Worm (Caenorhabditis elegans) whole organism, L4 larva: ENCODE results near the gene chst-1.

Source experiments
- F26F4.8 ChIP-seq: fragments of 200-800 bp; sonication (Bioruptor generic); conservative IDR thresholded peaks from 2 replicates; pipeline ENCODE4 v1.3.6; 2022; ENCODE audit warnings: missing genetic modification characterization, missing compliant biosample characterization
- F44E2.7 ChIP-seq: fragments of 200-800 bp; sonication (Bioruptor generic); IDR thresholded peaks from 2 replicates; pipeline ENCODE4 v2.1.2; 2022; ENCODE audit warnings: missing genetic modification characterization, missing compliant biosample characterization
- F49E8.2 ChIP-seq: sonication (generic microtip); optimal IDR thresholded peaks from 2 replicates; lab custom pipeline; 2016; ENCODE audit warnings: missing compliant biosample characterization, mild to moderate bottlenecking, missing genetic modification characterization, borderline replicate concordance
- Y105C5A.15 ChIP-seq: fragments of 200-800 bp; sonication (Bioruptor generic); IDR thresholded peaks from 2 replicates; pipeline ENCODE4 v1.3.6; 2022; ENCODE audit warnings: missing genetic modification characterization, missing compliant biosample characterization
- Y75B8A.6 ChIP-seq: fragments of 200-800 bp; sonication (Bioruptor generic); IDR thresholded peaks from 2 replicates; pipeline ENCODE4 v1.3.6; 2022; ENCODE audit warnings: missing genetic modification reagents, missing genetic modification characterization, missing compliant biosample characterization
- ZK337.2 ChIP-seq: fragments of 200-800 bp; sonication (Bioruptor generic); IDR thresholded peaks from 2 replicates; pipeline ENCODE4 v1.3.6; 2022; ENCODE audit warnings: missing genetic modification reagents, missing genetic modification characterization, missing compliant biosample characterization
- ZK546.5 ChIP-seq, 2 experiments: sonication (generic microtip); optimal IDR thresholded peaks; 2 replicates each; lab custom pipeline; 2017; ENCODE audit warnings: missing biosample characterization in 2 of 2, missing genetic modification characterization in 2 of 2
- aha-1 ChIP-seq: fragments of 150-350 bp; peaks from one replicate; lab custom pipeline; 2014; ENCODE audit warnings: missing biosample characterization, missing genetic modification characterization
- ama-1 ChIP-seq: fragments of 150-350 bp; optimal IDR thresholded peaks from 2 replicates; lab custom pipeline; 2014; ENCODE audit warnings: inconsistent platforms, mixed read lengths
- arid-1 ChIP-seq: fragments of 200-800 bp; sonication (Bioruptor generic); conservative IDR thresholded peaks from 2 replicates; pipeline ENCODE4 v1.3.6; 2022; ENCODE audit warnings: missing genetic modification reagents, missing genetic modification characterization, missing compliant biosample characterization
- ceh-20 ChIP-seq: fragments of 200-800 bp; sonication (Bioruptor generic); IDR thresholded peaks from 2 replicates; pipeline ENCODE4 v1.3.6; 2022; ENCODE audit warnings: missing genetic modification reagents, missing genetic modification characterization, missing compliant biosample characterization
- ctbp-1 ChIP-seq: fragments of 200-800 bp; sonication (Bioruptor generic); IDR thresholded peaks from 2 replicates; pipeline ENCODE4 v1.3.6; 2022; ENCODE audit warnings: missing genetic modification reagents, missing genetic modification characterization, missing compliant biosample characterization
- daf-12 ChIP-seq: fragments of 150-350 bp; optimal IDR thresholded peaks from 2 replicates; lab custom pipeline; 2014; ENCODE audit warnings: missing biosample characterization, missing genetic modification reagents, missing genetic modification characterization
- daf-16 ChIP-seq, 3 experiments: sonication (generic microtip); optimal IDR thresholded peaks; 2 replicates each; lab custom pipeline; 2016 to 2017; ENCODE audit warnings: missing genetic modification characterization in 3 of 3, missing genetic modification reagents in 3 of 3, mild to moderate bottlenecking in 2 of 3, missing compliant biosample characterization in 2 of 3, missing biosample characterization in 1 of 3, moderate library complexity in 1 of 3
- dmd-6 ChIP-seq: fragments of 200-800 bp; sonication (Bioruptor generic); IDR thresholded peaks from 2 replicates; pipeline ENCODE4 v1.3.6; 2022; ENCODE audit warnings: missing genetic modification reagents, missing genetic modification characterization, missing compliant biosample characterization
- dpl-1 ChIP-seq: fragments of 150-350 bp; optimal IDR thresholded peaks from 2 replicates; lab custom pipeline; 2014; ENCODE audit warnings: missing biosample characterization, missing genetic modification reagents, missing genetic modification characterization
- dve-1 ChIP-seq: sonication (generic microtip); optimal IDR thresholded peaks from 2 replicates; lab custom pipeline; 2017; ENCODE audit warnings: antibody characterized with exemption, mild to moderate bottlenecking, missing genetic modification characterization, missing compliant biosample characterization; ENCODE audit not compliant: insufficient read depth
- fkh-10 ChIP-seq: fragments of 150-350 bp; optimal IDR thresholded peaks from 2 replicates; lab custom pipeline; 2014; ENCODE audit warnings: missing biosample characterization, missing genetic modification reagents, missing genetic modification characterization
- gei-8 ChIP-seq: fragments of 200-800 bp; sonication (Bioruptor generic); optimal IDR thresholded peaks from 2 replicates; lab custom pipeline; 2018; ENCODE audit warnings: mild to moderate bottlenecking, missing genetic modification characterization, missing compliant biosample characterization
- hlh-30 ChIP-seq: sonication (generic microtip); optimal IDR thresholded peaks from 2 replicates; lab custom pipeline; 2017; ENCODE audit warnings: antibody characterized with exemption, mild to moderate bottlenecking, missing genetic modification characterization, missing compliant biosample characterization; ENCODE audit not compliant: insufficient read depth
- hmg-1.1 ChIP-seq: fragments of 200-800 bp; sonication (Bioruptor generic); IDR thresholded peaks from 2 replicates; pipeline ENCODE4 v1.3.6; 2022; ENCODE audit warnings: missing genetic modification reagents, missing genetic modification characterization, missing compliant biosample characterization
- jun-1 ChIP-seq: fragments of 150-350 bp; optimal IDR thresholded peaks from 2 replicates; lab custom pipeline; 2014; ENCODE audit warnings: missing biosample characterization, missing genetic modification reagents, missing genetic modification characterization
- lin-1 ChIP-seq: fragments of 200-800 bp; sonication (Bioruptor generic); IDR thresholded peaks from 2 replicates; pipeline ENCODE4 v1.3.6; 2022; ENCODE audit warnings: missing genetic modification reagents, missing genetic modification characterization, missing compliant biosample characterization
- lin-13 ChIP-seq: fragments of 150-350 bp; optimal IDR thresholded peaks from 2 replicates; lab custom pipeline; 2014; ENCODE audit warnings: missing biosample characterization, missing genetic modification reagents, missing genetic modification characterization
- lin-38 ChIP-seq: fragments of 200-800 bp; sonication (Bioruptor generic); IDR thresholded peaks from 2 replicates; pipeline ENCODE4 v1.3.6; 2022; ENCODE audit warnings: missing genetic modification reagents, missing genetic modification characterization, missing compliant biosample characterization
- lsy-2 ChIP-seq, 2 experiments: fragments of 150-350 bp in 1 of 2; sonication (generic microtip) in 1 of 2; optimal IDR thresholded peaks; 2 replicates each; lab custom pipeline; 2014 to 2017; ENCODE audit warnings: missing biosample characterization in 2 of 2, missing genetic modification characterization in 2 of 2
- madf-5 ChIP-seq, 2 experiments: fragments of 200-800 bp; sonication (Bioruptor generic); IDR thresholded peaks; 2 replicates each; pipeline ENCODE4 v1.3.6; 2022; ENCODE audit warnings: missing compliant biosample characterization in 2 of 2, missing genetic modification characterization in 2 of 2
- madf-9 ChIP-seq: fragments of 200-800 bp; sonication (Bioruptor generic); conservative IDR thresholded peaks from 2 replicates; pipeline ENCODE4 v1.3.6; 2022; ENCODE audit warnings: missing genetic modification reagents, missing genetic modification characterization, missing compliant biosample characterization
- mdt-29 ChIP-seq: fragments of 200-800 bp; sonication (Bioruptor generic); IDR thresholded peaks from 2 replicates; pipeline ENCODE4 v1.3.6; 2022; ENCODE audit warnings: missing genetic modification reagents, missing genetic modification characterization, missing compliant biosample characterization
- mep-1 ChIP-seq: fragments of 150-350 bp; sonication (generic microtip); optimal IDR thresholded peaks from 3 replicates; lab custom pipeline; 2014; ENCODE audit warnings: missing biosample characterization, missing genetic modification characterization
- mes-2 ChIP-seq: sonication (generic microtip); optimal IDR thresholded peaks from 2 replicates; lab custom pipeline; 2016; ENCODE audit warnings: missing genotype, mild to moderate bottlenecking, missing genetic modification characterization, missing compliant biosample characterization; ENCODE audit not compliant: poor library complexity, severe bottlenecking
- mxl-2 ChIP-seq: fragments of 200-800 bp; sonication (Bioruptor generic); conservative IDR thresholded peaks from 2 replicates; pipeline ENCODE4 v1.3.6; 2022; ENCODE audit warnings: missing genetic modification reagents, missing genetic modification characterization, missing compliant biosample characterization
- mxl-3 ChIP-seq: fragments of 200-800 bp; sonication (Bioruptor generic); optimal IDR thresholded peaks from 2 replicates; lab custom pipeline; 2018; ENCODE audit warnings: mild to moderate bottlenecking, missing genetic modification characterization, missing compliant biosample characterization
- nhr-102 ChIP-seq: sonication (generic microtip); optimal IDR thresholded peaks from 2 replicates; lab custom pipeline; 2016; ENCODE audit warnings: mild to moderate bottlenecking, missing genetic modification characterization, moderate library complexity, missing compliant biosample characterization
- nhr-11 ChIP-seq: fragments of 150-350 bp; optimal IDR thresholded peaks from 2 replicates; lab custom pipeline; 2014; ENCODE audit warnings: missing biosample characterization, missing genetic modification characterization
- nhr-111 ChIP-seq: fragments of 200-800 bp; sonication (Bioruptor generic); optimal IDR thresholded peaks from 2 replicates; lab custom pipeline; 2018; ENCODE audit warnings: mild to moderate bottlenecking, missing genetic modification characterization, missing compliant biosample characterization
- nhr-25 ChIP-seq: sonication (generic microtip); optimal IDR thresholded peaks from 2 replicates; lab custom pipeline; 2017; ENCODE audit warnings: missing genetic modification characterization, mild to moderate bottlenecking, missing compliant biosample characterization, antibody characterized with exemption, moderate library complexity, borderline replicate concordance; ENCODE audit not compliant: insufficient read depth
- nhr-28 ChIP-seq: fragments of 150-350 bp; optimal IDR thresholded peaks from 2 replicates; lab custom pipeline; 2014; ENCODE audit warnings: missing biosample characterization, missing genetic modification characterization
- nhr-6 ChIP-seq: fragments of 150-350 bp; optimal IDR thresholded peaks from 2 replicates; lab custom pipeline; 2014; ENCODE audit warnings: missing biosample characterization, missing genetic modification characterization
- nhr-77 ChIP-seq: fragments of 150-350 bp; optimal IDR thresholded peaks from 2 replicates; lab custom pipeline; 2014; ENCODE audit warnings: missing biosample characterization, missing genetic modification characterization
- php-3 ChIP-seq: fragments of 200-800 bp; sonication (Bioruptor generic); IDR thresholded peaks from 2 replicates; pipeline ENCODE4 v1.3.6; 2022; ENCODE audit warnings: missing genetic modification reagents, missing genetic modification characterization, missing compliant biosample characterization
- pqm-1 ChIP-seq: sonication (generic microtip); optimal IDR thresholded peaks from 2 replicates; lab custom pipeline; 2017; ENCODE audit warnings: missing biosample characterization, missing genetic modification characterization
- rbr-2 ChIP-seq: sonication (generic microtip); optimal IDR thresholded peaks from 2 replicates; lab custom pipeline; 2016; ENCODE audit warnings: missing genotype, missing genetic modification characterization, missing compliant biosample characterization
- snpc-1.2 ChIP-seq: fragments of 200-800 bp; sonication (Bioruptor generic); IDR thresholded peaks from 2 replicates; pipeline ENCODE4 v1.3.6; 2022; ENCODE audit warnings: missing genetic modification reagents, missing genetic modification characterization, missing compliant biosample characterization
- snpc-4 ChIP-seq: fragments of 150-350 bp; optimal IDR thresholded peaks from 2 replicates; lab custom pipeline; 2014; ENCODE audit warnings: missing biosample characterization, missing genetic modification characterization
- spr-3 ChIP-seq: fragments of 200-800 bp; sonication (Bioruptor generic); optimal IDR thresholded peaks from 2 replicates; lab custom pipeline; 2018; ENCODE audit warnings: mild to moderate bottlenecking, missing genetic modification characterization, missing compliant biosample characterization
- unc-130 ChIP-seq: sonication (generic microtip); optimal IDR thresholded peaks from 2 replicates; lab custom pipeline; 2016; ENCODE audit warnings: missing genetic modification reagents, missing genetic modification characterization, missing compliant biosample characterization
- unc-39 ChIP-seq: sonication (generic microtip); optimal IDR thresholded peaks from 2 replicates; lab custom pipeline; 2017; ENCODE audit warnings: missing biosample characterization, missing genetic modification characterization
- vab-7 ChIP-seq: fragments of 200-800 bp; sonication (Bioruptor generic); IDR thresholded peaks from 2 replicates; pipeline ENCODE4 v1.3.6; 2022; ENCODE audit warnings: missing genetic modification reagents, missing genetic modification characterization, missing compliant biosample characterization
- zfp-2 ChIP-seq: sonication (generic microtip); optimal IDR thresholded peaks from 2 replicates; lab custom pipeline; 2016; ENCODE audit warnings: mild to moderate bottlenecking, missing genetic modification characterization, missing compliant biosample characterization
- zip-11 ChIP-seq: fragments of 200-800 bp; sonication (Bioruptor generic); IDR thresholded peaks from 2 replicates; pipeline ENCODE4 v1.3.6; 2022; ENCODE audit warnings: missing genetic modification characterization, missing compliant biosample characterization

chst-1 gene

ce11 chrII:8091528-8091927 lies 15.2 kb downstream of the chst-1 start:
- no peak for TF ChIP-seq mxl-2 (GFP tag; lab: Robert Waterston, UW)
- peak; percentile 39 for TF ChIP-seq pqm-1
- TF ChIP-seq daf-12: no peak
- peak in 1 of 2 experiments; percentile 71 for TF ChIP-seq lsy-2 (tag; optimal IDR thresholded peaks at IDR 0.05; lab: Kevin White, UChicago)
- TF ChIP-seq mep-1 (tag; lab: Kevin White, UChicago): peak; percentile 75
- peak; percentile 56 for TF ChIP-seq nhr-77 (tag; lab: Kevin White, UChicago)
- peak; percentile 71 for TF ChIP-seq lin-38
- no peak; the same call in 1 of the 2 replicates for TF ChIP-seq php-3
- no peak for TF ChIP-seq zip-11
- TF ChIP-seq mdt-29: no peak
- TF ChIP-seq arid-1 (GFP tag; lab: Robert Waterston, UW): 0 out of 2 replicates have a peak, but pooled peaks have one; percentile 13
- peak; percentile 37 for TF ChIP-seq nhr-11 (tag; lab: Kevin White, UChicago)
- TF ChIP-seq snpc-1.2 (GFP tag; lab: Robert Waterston, UW): peak; percentile 76
- TF ChIP-seq snpc-4: peak; percentile 86
- no peak for TF ChIP-seq spr-3 (GFP tag; lab: Kevin White, UChicago)
- TF ChIP-seq lin-1 (GFP tag; lab: Robert Waterston, UW): no peak
- peak; percentile 48 for TF ChIP-seq hlh-30 (tag; lab: Kevin White, UChicago)
- no peak for TF ChIP-seq F26F4.8 (GFP tag; lab: Robert Waterston, UW)
- peak; percentile 10 for TF ChIP-seq nhr-6 (tag; lab: Kevin White, UChicago)
- TF ChIP-seq unc-39: no peak
- TF ChIP-seq jun-1 (tag; lab: Kevin White, UChicago): no peak
- TF ChIP-seq dve-1 (tag; lab: Kevin White, UChicago): peak; percentile 67
- TF ChIP-seq nhr-102 (tag; lab: Kevin White, UChicago): peak; percentile 47
- TF ChIP-seq ZK337.2: no peak
- TF ChIP-seq mes-2: peak; percentile 77
- TF ChIP-seq aha-1 (tag; lab: Kevin White, UChicago): peak; percentile 90
- TF ChIP-seq lin-13 (GFP tag; lab: Kevin White, UChicago): peak; percentile 45
- TF ChIP-seq fkh-10 (GFP tag; lab: Kevin White, UChicago): no peak
- no peak for TF ChIP-seq ctbp-1 (GFP tag; lab: Robert Waterston, UW)
- TF ChIP-seq ceh-20: no peak
- peak; percentile 0 for TF ChIP-seq nhr-28 (tag; lab: Kevin White, UChicago)
- no peak for TF ChIP-seq madf-5 (GFP tag; IDR thresholded peaks at IDR 0.05; lab: Robert Waterston, UW)
- TF ChIP-seq madf-9 (GFP tag; lab: Robert Waterston, UW): no peak
- no peak for TF ChIP-seq nhr-111 (GFP tag; lab: Kevin White, UChicago)
- no peak for TF ChIP-seq unc-130 (GFP tag; lab: Kevin White, UChicago)
- peak; percentile 53 for TF ChIP-seq nhr-25 (tag; lab: Kevin White, UChicago)
- no peak for TF ChIP-seq Y105C5A.15 (GFP tag; lab: Robert Waterston, UW)
- TF ChIP-seq dpl-1: peak; percentile 19
- peak; percentile 23 for TF ChIP-seq rbr-2 (tag; lab: Kevin White, UChicago)
- no peak for TF ChIP-seq daf-16 (GFP tag; optimal IDR thresholded peaks at IDR 0.05; lab: Kevin White, UChicago)
- TF ChIP-seq daf-16 (tag; optimal IDR thresholded peaks at IDR 0.05; lab: Kevin White, UChicago): peak; percentile 26
- no peak for TF ChIP-seq gei-8
- TF ChIP-seq dmd-6 (GFP tag; lab: Robert Waterston, UW): peak; percentile 25; the same call in 1 of the 2 replicates
- TF ChIP-seq mxl-3 (GFP tag; lab: Kevin White, UChicago): no peak
- peak; percentile 93 for TF ChIP-seq ama-1 (lab: Kevin White, UChicago)
- no peak for TF ChIP-seq ZK546.5 (tag; optimal IDR thresholded peaks at IDR 0.05; lab: Kevin White, UChicago)
- no peak for TF ChIP-seq vab-7
- no peak for TF ChIP-seq Y75B8A.6 (GFP tag; lab: Robert Waterston, UW)
- no peak for TF ChIP-seq zfp-2
- TF ChIP-seq F49E8.2 (tag; lab: Kevin White, UChicago): peak; percentile 60
- TF ChIP-seq hmg-1.1 (GFP tag; lab: Robert Waterston, UW): 0 out of 2 replicates have a peak, but pooled peaks have one; percentile 53
- TF ChIP-seq F44E2.7 (GFP tag; lab: Robert Waterston, UW): no peak
